Worm (Caenorhabditis elegans) whole organism, young adult: ENCODE measurements around the gene D1086.2.

ENCODE experiments used
- F22D6.2 ChIP-seq: sonication (generic microtip); optimal IDR thresholded peaks from 2 replicates; lab custom pipeline; 2016; ENCODE audit warnings: mild to moderate bottlenecking, missing genetic modification characterization, missing compliant biosample characterization
- F23B12.7 ChIP-seq: sonication (generic microtip); optimal IDR thresholded peaks from 2 replicates; lab custom pipeline; 2017; ENCODE audit warnings: missing genetic modification characterization, mild to moderate bottlenecking, missing compliant biosample characterization, antibody characterized with exemption, moderate library complexity; ENCODE audit not compliant: insufficient read depth
- F33H1.4 ChIP-seq: fragments of 200-800 bp; sonication (Bioruptor generic); IDR thresholded peaks from 2 replicates; pipeline ENCODE4 v1.3.6; 2022; ENCODE audit warnings: missing genetic modification reagents, missing genetic modification characterization, missing compliant biosample characterization
- F37B4.10 ChIP-seq: fragments of 200-800 bp; sonication (Bioruptor generic); IDR thresholded peaks from 2 replicates; pipeline ENCODE4 v1.3.6; 2022; ENCODE audit warnings: missing genetic modification characterization, missing compliant biosample characterization
- F52B5.7 ChIP-seq: sonication (generic microtip); optimal IDR thresholded peaks from 2 replicates; lab custom pipeline; 2016; ENCODE audit warnings: mild to moderate bottlenecking, missing genetic modification characterization, missing compliant biosample characterization
- F55B11.4 ChIP-seq: sonication (generic microtip); optimal IDR thresholded peaks from 2 replicates; lab custom pipeline; 2016; ENCODE audit warnings: missing compliant biosample characterization, missing genetic modification characterization, borderline replicate concordance; ENCODE audit not compliant: insufficient read depth
- F57C9.4 ChIP-seq: sonication (generic microtip); optimal IDR thresholded peaks from 2 replicates; lab custom pipeline; 2017; ENCODE audit warnings: mild to moderate bottlenecking, missing genetic modification characterization, missing compliant biosample characterization
- K11D2.4 ChIP-seq: fragments of 200-800 bp; sonication (Bioruptor generic); IDR thresholded peaks from 2 replicates; pipeline ENCODE4 v1.3.6; 2022; ENCODE audit warnings: missing genetic modification reagents, missing genetic modification characterization, missing compliant biosample characterization
- K12H6.12 ChIP-seq: fragments of 200-800 bp; sonication (Bioruptor generic); optimal IDR thresholded peaks from 2 replicates; lab custom pipeline; 2018; ENCODE audit warnings: mild to moderate bottlenecking, missing genetic modification characterization, missing compliant biosample characterization
- Y53G8AR.9 ChIP-seq: fragments of 200-800 bp; sonication (Bioruptor generic); conservative IDR thresholded peaks from 2 replicates; pipeline ENCODE4 v1.3.6; 2022; ENCODE audit warnings: missing genetic modification reagents, missing genetic modification characterization, missing compliant biosample characterization
- Y79H2A.3 ChIP-seq: fragments of 200-800 bp; sonication (Bioruptor generic); conservative IDR thresholded peaks from 2 replicates; pipeline ENCODE4 v1.3.6; 2022; ENCODE audit warnings: missing genetic modification reagents, missing genetic modification characterization, missing compliant biosample characterization
- Y95B8A.8 ChIP-seq: fragments of 200-800 bp; sonication (Bioruptor generic); IDR thresholded peaks from 2 replicates; pipeline ENCODE4 v1.3.6; 2022; ENCODE audit warnings: missing genetic modification reagents, missing genetic modification characterization, missing compliant biosample characterization
- ZK185.1 ChIP-seq: sonication (generic microtip); optimal IDR thresholded peaks from 2 replicates; lab custom pipeline; 2016; ENCODE audit warnings: mild to moderate bottlenecking, missing genetic modification characterization, missing compliant biosample characterization; ENCODE audit not compliant: poor library complexity, severe bottlenecking
- ama-1 ChIP-seq, 3 experiments: fragments of 150-350 bp in 1 of 3; sonication (generic microtip) in 2 of 3; optimal IDR thresholded peaks; 2 replicates each; lab custom pipeline; 2014 to 2018; ENCODE audit warnings: missing biosample characterization in 2 of 3, missing genetic modification characterization in 2 of 3, missing genetic modification reagents in 2 of 3
- aptf-3 ChIP-seq: fragments of 200-800 bp; sonication (Bioruptor generic); IDR thresholded peaks from 2 replicates; pipeline ENCODE4 v1.3.6; 2022; ENCODE audit warnings: missing genetic modification characterization, missing compliant biosample characterization
- atf-7 ChIP-seq: sonication (generic microtip); optimal IDR thresholded peaks from 2 replicates; lab custom pipeline; 2017; ENCODE audit warnings: mild to moderate bottlenecking, missing genetic modification characterization, missing compliant biosample characterization
- bed-2 ChIP-seq: fragments of 200-800 bp; sonication (Bioruptor generic); IDR thresholded peaks from 2 replicates; pipeline ENCODE4 v1.3.6; 2022; ENCODE audit warnings: missing genetic modification reagents, missing genetic modification characterization, missing compliant biosample characterization
- ceh-27 ChIP-seq: fragments of 200-800 bp; sonication (Bioruptor generic); optimal IDR thresholded peaks from 2 replicates; lab custom pipeline; 2018; ENCODE audit warnings: mild to moderate bottlenecking, missing genetic modification characterization, moderate library complexity, missing compliant biosample characterization
- dpff-1 ChIP-seq: sonication (generic microtip); optimal IDR thresholded peaks from 2 replicates; lab custom pipeline; 2017; ENCODE audit warnings: mild to moderate bottlenecking, missing genetic modification characterization, missing compliant biosample characterization
- dpl-1 ChIP-seq: fragments of 150-350 bp; optimal IDR thresholded peaks from 2 replicates; lab custom pipeline; 2014; ENCODE audit warnings: missing biosample characterization, missing genetic modification reagents, missing genetic modification characterization
- egl-44 ChIP-seq: fragments of 200-800 bp; sonication (Bioruptor generic); IDR thresholded peaks from 2 replicates; pipeline ENCODE4 v1.3.6; 2022; ENCODE audit warnings: missing genetic modification reagents, missing genetic modification characterization, missing compliant biosample characterization
- hlh-12 ChIP-seq: sonication (generic microtip); optimal IDR thresholded peaks from 2 replicates; lab custom pipeline; 2016; ENCODE audit warnings: missing genetic modification characterization, missing compliant biosample characterization
- hrde-1 ChIP-seq: sonication (generic microtip); optimal IDR thresholded peaks from 2 replicates; lab custom pipeline; 2016; ENCODE audit warnings: missing genetic modification characterization, mild to moderate bottlenecking, missing compliant biosample characterization, moderate library complexity, missing genotype, missing genetic modification reagents, borderline replicate concordance
- hsf-1 ChIP-seq: fragments of 200-800 bp; sonication (Bioruptor generic); IDR thresholded peaks from 2 replicates; pipeline ENCODE4 v1.3.6; 2022; ENCODE audit warnings: missing genetic modification reagents, missing genetic modification characterization, missing compliant biosample characterization
- let-526 ChIP-seq: fragments of 200-800 bp; sonication (Bioruptor generic); IDR thresholded peaks from 2 replicates; pipeline ENCODE4 v1.3.6; 2022; ENCODE audit warnings: missing genetic modification reagents, missing genetic modification characterization, missing compliant biosample characterization
- nfya-1 ChIP-seq: sonication (generic microtip); optimal IDR thresholded peaks from 2 replicates; lab custom pipeline; 2017; ENCODE audit warnings: antibody characterized with exemption, missing compliant biosample characterization, missing genetic modification characterization, borderline replicate concordance; ENCODE audit not compliant: insufficient read depth
- nfya-2 ChIP-seq: fragments of 200-800 bp; sonication (Bioruptor generic); IDR thresholded peaks from 2 replicates; pipeline ENCODE4 v1.3.6; 2022; ENCODE audit warnings: missing genetic modification reagents, missing genetic modification characterization, missing compliant biosample characterization
- pbrm-1 ChIP-seq: fragments of 200-800 bp; sonication (Bioruptor generic); IDR thresholded peaks from 2 replicates; pipeline ENCODE4 v1.3.6; 2022; ENCODE audit warnings: missing genetic modification reagents, missing genetic modification characterization, missing compliant biosample characterization
- rpc-1 ChIP-seq, 2 experiments: fragments of 150-350 bp in 1 of 2; sonication (generic microtip) in 1 of 2; optimal IDR thresholded peaks; 2 replicates each; lab custom pipeline; 2014 to 2018; ENCODE audit warnings: missing biosample characterization in 1 of 2, missing genetic modification characterization in 1 of 2, missing genetic modification reagents in 1 of 2, missing genotype in 1 of 2
- sdz-38 ChIP-seq: sonication (generic microtip); optimal IDR thresholded peaks from 2 replicates; lab custom pipeline; 2016; ENCODE audit warnings: missing genotype, missing genetic modification characterization, missing compliant biosample characterization
- snpc-1.1 ChIP-seq: sonication (generic microtip); optimal IDR thresholded peaks from 2 replicates; lab custom pipeline; 2017; ENCODE audit warnings: missing genetic modification characterization, mild to moderate bottlenecking, missing compliant biosample characterization, antibody characterized with exemption, moderate library complexity, missing genotype, missing genetic modification reagents; ENCODE audit not compliant: insufficient read depth
- snpc-4 ChIP-seq, 5 experiments: fragments of 150-350 bp in 1 of 5; sonication (generic microtip) in 4 of 5; optimal IDR thresholded peaks; 2 replicates each; lab custom pipeline; 2014 to 2018; ENCODE audit warnings: missing genetic modification characterization in 5 of 5, missing biosample characterization in 3 of 5, antibody characterized with exemption in 2 of 5, mild to moderate bottlenecking in 2 of 5, missing compliant biosample characterization in 2 of 5, missing genotype in 2 of 5, moderate library complexity in 2 of 5, missing genetic modification reagents in 1 of 5
- tbp1 ChIP-seq: fragments of 200-800 bp; sonication (Bioruptor generic); optimal IDR thresholded peaks from 2 replicates; lab custom pipeline; 2018; ENCODE audit warnings: mild to moderate bottlenecking, missing genetic modification characterization, missing compliant biosample characterization
- xnd-1 ChIP-seq: sonication (generic microtip); optimal IDR thresholded peaks from 2 replicates; lab custom pipeline; 2016; ENCODE audit warnings: missing genotype, missing genetic modification reagents, missing genetic modification characterization, missing compliant biosample characterization
- zim-3 ChIP-seq: sonication (generic microtip); optimal IDR thresholded peaks from 2 replicates; lab custom pipeline; 2017; ENCODE audit warnings: mild to moderate bottlenecking, missing genetic modification characterization, moderate library complexity, missing compliant biosample characterization
- ztf-25 ChIP-seq: fragments of 200-800 bp; sonication (Bioruptor generic); IDR thresholded peaks from 2 replicates; pipeline ENCODE4 v1.3.6; 2022; ENCODE audit warnings: missing genetic modification reagents, missing genetic modification characterization, missing compliant biosample characterization

D1086.2 gene

DNA sequence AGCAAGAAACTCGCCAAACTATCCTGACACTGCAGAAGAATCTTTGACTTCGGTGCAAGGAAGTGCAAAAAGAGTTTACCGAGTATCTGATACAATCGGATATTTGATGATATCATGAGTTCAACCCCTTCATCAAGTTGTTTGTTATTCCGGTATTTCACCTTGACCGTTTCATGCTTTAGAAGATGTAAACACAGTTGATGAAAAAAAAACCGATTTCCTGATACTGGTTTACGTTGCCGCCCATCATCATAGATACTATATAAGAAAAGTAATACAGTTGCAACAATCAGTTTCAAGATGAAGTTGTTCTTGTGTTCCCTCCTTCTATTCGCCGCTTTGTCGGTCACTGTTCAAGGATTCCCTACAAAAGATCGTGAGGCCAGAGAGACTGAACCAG, 9.0 kb upstream of the D1086.2 start, which contains the start of gene H39E23.3:
Gene H39E23.3 (plus strand): TSS at position 301 of the 400 bp plus-strand sequence.
- TF ChIP-seq egl-44 (GFP tag; lab: Robert Waterston, UW) (no peak), atf-7 (no peak)

DNA sequence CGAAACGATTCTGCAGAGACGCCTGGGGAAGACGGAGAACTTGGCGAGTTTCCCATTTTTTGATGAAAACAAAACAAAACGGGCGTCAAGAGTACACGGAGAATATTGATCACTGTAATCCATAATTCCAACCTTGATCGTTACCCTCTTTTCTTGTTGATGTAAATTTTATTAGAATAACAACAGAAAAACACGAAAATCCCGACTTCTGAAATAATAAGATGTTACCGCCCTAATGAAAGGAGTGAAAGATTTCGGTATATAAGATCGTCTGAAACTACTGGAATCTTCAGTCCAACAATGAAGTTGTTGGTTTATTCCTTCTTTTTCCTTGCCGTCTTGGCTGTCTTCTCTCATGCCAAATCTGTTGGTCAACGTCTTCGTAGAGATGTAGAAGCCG, 5.5 kb upstream of the D1086.2 start, which contains the start of gene D1086.9:
Gene D1086.9 (plus strand): TSS at position 301 of the 400 bp plus-strand sequence.
- TF ChIP-seq ZK185.1 (tag; lab: Kevin White, UChicago) (no peak), Y79H2A.3 (GFP tag; lab: Robert Waterston, UW) (no peak), F37B4.10 (GFP tag; lab: Robert Waterston, UW) (no peak), hlh-12 (tag; lab: Kevin White, UChicago) (no peak), nfya-2 (no peak), snpc-1.1 (no peak), K12H6.12 (tag; lab: Kevin White, UChicago) (no peak), dpff-1 (tag; lab: Kevin White, UChicago) (no peak), F23B12.7 (tag; lab: Kevin White, UChicago) (no peak), hrde-1 (tag; lab: Kevin White, UChicago) (no peak), F52B5.7 (tag; lab: Kevin White, UChicago) (no peak), F57C9.4 (tag; lab: Kevin White, UChicago) (no peak), bed-2 (no peak), tbp1 (no peak), ceh-27 (GFP tag; lab: Kevin White, UChicago) (no peak), nfya-1 (tag; lab: Kevin White, UChicago) (no peak)
- TF ChIP-seq, all 124 proteins: peak for 0

DNA sequence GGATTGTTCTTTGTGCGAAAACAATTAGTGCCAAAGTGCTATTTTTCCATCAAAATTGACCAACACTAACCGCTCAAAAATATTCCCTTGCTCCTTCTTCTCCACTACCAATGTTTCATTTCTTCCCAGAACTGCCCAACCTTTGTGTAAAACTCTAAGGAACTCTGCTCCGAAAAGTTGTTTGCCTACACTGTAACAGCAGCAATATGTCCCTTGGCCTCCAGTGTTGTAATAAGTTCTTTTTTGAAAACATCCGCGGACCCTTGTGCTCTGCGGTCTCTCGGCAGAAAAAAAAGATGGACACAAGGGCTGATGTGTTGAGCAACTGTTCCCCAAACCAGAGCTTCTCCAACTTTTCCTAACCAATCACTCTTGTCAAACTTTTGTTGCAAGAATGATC, 2.4 kb upstream of the D1086.2 start, which contains the start of gene D1086.12:
Gene D1086.12 (plus strand): TSS at position 301 of the 400 bp plus-strand sequence.
- no peak for TF ChIP-seq xnd-1 (tag; lab: Kevin White, UChicago)
- no peak for TF ChIP-seq zim-3 (tag; lab: Kevin White, UChicago)
- no peak for TF ChIP-seq hsf-1 (GFP tag; lab: Robert Waterston, UW)
- TF ChIP-seq rpc-1 (optimal IDR thresholded peaks at IDR 0.05; lab: Kevin White, UChicago), result no peak
- TF ChIP-seq rpc-1 (tag; optimal IDR thresholded peaks at IDR 0.05; lab: Kevin White, UChicago), result no peak
- no peak for TF ChIP-seq ztf-25 (GFP tag; lab: Robert Waterston, UW)
- no peak for TF ChIP-seq F22D6.2 (tag; lab: Kevin White, UChicago)
- no peak for TF ChIP-seq K11D2.4 (GFP tag; lab: Robert Waterston, UW)

DNA sequence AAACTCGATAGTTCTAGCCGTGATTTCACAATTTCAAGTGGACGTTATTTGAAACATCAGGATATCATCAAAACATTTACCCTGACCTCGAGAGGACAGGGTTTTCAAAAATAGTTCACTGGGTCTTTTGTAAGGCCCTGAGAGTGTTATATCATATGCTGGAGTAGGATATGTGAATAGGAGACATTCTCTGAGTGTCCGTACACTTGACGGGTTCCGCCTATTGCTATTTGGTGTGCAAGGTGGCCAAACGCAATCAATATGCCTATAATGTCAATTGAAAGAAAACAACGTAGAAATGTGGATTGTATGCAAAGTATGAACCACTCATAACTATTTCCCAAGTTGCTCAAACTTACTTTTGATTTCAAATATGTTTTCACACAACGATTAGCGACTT, 1.1 kb downstream of the D1086.2 start:
- TF ChIP-seq F57C9.4 (tag; lab: Kevin White, UChicago), result no peak
- TF ChIP-seq snpc-4 (GFP tag; optimal IDR thresholded peaks at IDR 0.05; lab: Kevin White, UChicago), result peak; percentile 10
- TF ChIP-seq snpc-4 (tag; optimal IDR thresholded peaks at IDR 0.05; lab: Kevin White, UChicago), result peak in 2 of 4 experiments; percentile 77 to 79
- TF ChIP-seq snpc-1.1, result peak; percentile 78

DNA sequence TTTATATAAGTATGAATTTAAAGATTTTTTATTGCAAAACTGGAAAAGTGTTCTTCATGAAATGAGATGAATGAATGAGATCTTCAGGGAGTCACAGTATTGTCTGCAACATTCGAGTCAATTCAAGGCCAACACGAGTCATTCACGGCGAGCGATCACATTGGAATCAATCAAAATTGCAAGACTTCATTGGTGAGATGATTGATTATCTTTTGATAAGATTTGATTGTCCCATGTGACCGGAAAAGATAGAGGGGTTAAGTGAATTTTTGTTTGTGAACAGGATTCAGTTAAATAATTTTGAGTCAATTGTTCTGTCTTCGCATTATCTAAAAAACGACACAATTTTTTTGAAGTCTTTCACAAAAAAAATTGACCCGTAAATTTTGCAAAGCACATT, 3.5 kb downstream of the D1086.2 start:
- no peak for TF ChIP-seq hsf-1 (GFP tag; lab: Robert Waterston, UW)
- no peak for TF ChIP-seq F33H1.4 (GFP tag; lab: Robert Waterston, UW)
- no peak for TF ChIP-seq F57C9.4 (tag; lab: Kevin White, UChicago)
- TF ChIP-seq pbrm-1 (GFP tag; lab: Robert Waterston, UW), result no peak
- no peak for TF ChIP-seq F55B11.4 (tag; lab: Kevin White, UChicago)
- no peak for TF ChIP-seq aptf-3 (GFP tag; lab: Robert Waterston, UW)
- no peak for TF ChIP-seq Y53G8AR.9 (GFP tag; lab: Robert Waterston, UW)
- no peak for TF ChIP-seq let-526
- TF ChIP-seq ceh-27 (GFP tag; lab: Kevin White, UChicago), result no peak
- no peak for TF ChIP-seq dpl-1 (GFP tag; lab: Kevin White, UChicago)
- TF ChIP-seq F22D6.2 (tag; lab: Kevin White, UChicago), result no peak
- TF ChIP-seq sdz-38 (tag; lab: Kevin White, UChicago), result no peak
- TF ChIP-seq Y95B8A.8 (GFP tag; lab: Robert Waterston, UW), result no peak
- TF ChIP-seq ama-1 (optimal IDR thresholded peaks at IDR 0.05; lab: Kevin White, UChicago), result no peak
- TF ChIP-seq ama-1 (GFP tag; optimal IDR thresholded peaks at IDR 0.05; lab: Kevin White, UChicago), result no peak
- TF ChIP-seq, all 124 proteins: peak for 0
